Worm (Caenorhabditis elegans): ENCODE measurements around the gene ZK1290.5.

The ZK1290.5 gene

ce11 chrII:7560844-7561243, 31.4 kb downstream of the ZK1290.5 start:
- TF ChIP-seq med-1 (GFP tag; optimal IDR thresholded peaks at IDR 0.05; ENCODE audit: insufficient read depth) = no peak

- TF ChIP-seq ztf-29 (GFP tag; IDR thresholded peaks at IDR 0.05) = no peak
- TF ChIP-seq tab-1 (GFP tag; IDR thresholded peaks at IDR 0.05) = no peak
- TF ChIP-seq cog-1 (tag; optimal IDR thresholded peaks at IDR 0.05) = no peak
- no peak for TF ChIP-seq T22C8.4 (GFP tag; IDR thresholded peaks at IDR 0.05)
- no peak for TF ChIP-seq ref-1 (GFP tag; conservative IDR thresholded peaks at IDR 0.05)
- TF ChIP-seq ztf-23 (GFP tag; IDR thresholded peaks at IDR 0.05) = no peak
- no peak for TF ChIP-seq klf-2 (GFP tag; conservative IDR thresholded peaks at IDR 0.05)
- TF ChIP-seq flt-1 (GFP tag; IDR thresholded peaks at IDR 0.05) = no peak
- TF ChIP-seq med-1 (GFP tag; optimal IDR thresholded peaks at IDR 0.05; ENCODE audit: insufficient read depth) = no peak
Measured at ce11 chrII:7561494-7561893, 32.1 kb downstream of the ZK1290.5 start, which contains the start of the genes ZK1290.11 and ZK1290.1. ZK1290.11 (minus strand) TSS chrII:7561594. ZK1290.1 (plus strand) TSS chrII:7561764.

- TF ChIP-seq ztf-23 (GFP tag; IDR thresholded peaks at IDR 0.05) = no peak
- TF ChIP-seq ztf-29 (GFP tag; IDR thresholded peaks at IDR 0.05) = no peak
- TF ChIP-seq tab-1 (GFP tag; IDR thresholded peaks at IDR 0.05) = no peak
- TF ChIP-seq ref-1 (GFP tag; conservative IDR thresholded peaks at IDR 0.05) = no peak
- TF ChIP-seq cog-1 (tag; optimal IDR thresholded peaks at IDR 0.05) = no peak
- no peak for TF ChIP-seq T22C8.4 (GFP tag; IDR thresholded peaks at IDR 0.05)
- TF ChIP-seq klf-2 (GFP tag; conservative IDR thresholded peaks at IDR 0.05) = no peak
- TF ChIP-seq flt-1 (GFP tag; IDR thresholded peaks at IDR 0.05) = no peak
- no peak for TF ChIP-seq med-1 (GFP tag; optimal IDR thresholded peaks at IDR 0.05; ENCODE audit: insufficient read depth)
Measured at ce11 chrII:7562616-7563015, 33.2 kb downstream of the ZK1290.5 start.

- no peak for TF ChIP-seq flt-1 (GFP tag; IDR thresholded peaks at IDR 0.05)
- TF ChIP-seq med-1 (GFP tag; optimal IDR thresholded peaks at IDR 0.05; ENCODE audit: insufficient read depth) = no peak
- no peak for TF ChIP-seq tab-1 (GFP tag; IDR thresholded peaks at IDR 0.05)
- TF ChIP-seq ztf-29 (GFP tag; IDR thresholded peaks at IDR 0.05) = no peak
- TF ChIP-seq klf-2 (GFP tag; conservative IDR thresholded peaks at IDR 0.05) = no peak
- no peak for TF ChIP-seq ref-1 (GFP tag; conservative IDR thresholded peaks at IDR 0.05)
- no peak for TF ChIP-seq ztf-23 (GFP tag; IDR thresholded peaks at IDR 0.05)
- TF ChIP-seq T22C8.4 (GFP tag; IDR thresholded peaks at IDR 0.05) = no peak
- no peak for TF ChIP-seq cog-1 (tag; optimal IDR thresholded peaks at IDR 0.05)
Measured at ce11 chrII:7570305-7570704, 40.9 kb downstream of the ZK1290.5 start, which contains the start of gene F35D2.3. F35D2.3 (plus strand) TSS chrII:7570605.

ce11 chrII:7570820-7571219, 41.4 kb downstream of the ZK1290.5 start:
- TF ChIP-seq ztf-23 (GFP tag; IDR thresholded peaks at IDR 0.05) (no peak), T22C8.4 (GFP tag; IDR thresholded peaks at IDR 0.05) (no peak), tab-1 (GFP tag; IDR thresholded peaks at IDR 0.05) (no peak), ztf-29 (GFP tag; IDR thresholded peaks at IDR 0.05) (no peak), med-1 (GFP tag; optimal IDR thresholded peaks at IDR 0.05; ENCODE audit: insufficient read depth) (no peak)

ce11 chrII:7574143-7574542, 44.7 kb downstream of the ZK1290.5 start, which contains the start of gene F35D2.2:
F35D2.2 (plus strand) TSS chrII:7574443.
- TF ChIP-seq med-1 (GFP tag; optimal IDR thresholded peaks at IDR 0.05; ENCODE audit: insufficient read depth) = no peak
- no peak for TF ChIP-seq T22C8.4 (GFP tag; IDR thresholded peaks at IDR 0.05)
- TF ChIP-seq tab-1 (GFP tag; IDR thresholded peaks at IDR 0.05) = no peak
- TF ChIP-seq ref-1 (GFP tag; conservative IDR thresholded peaks at IDR 0.05) = no peak
- no peak for TF ChIP-seq cog-1 (tag; optimal IDR thresholded peaks at IDR 0.05)
- no peak for TF ChIP-seq flt-1 (GFP tag; IDR thresholded peaks at IDR 0.05)
- no peak for TF ChIP-seq ztf-29 (GFP tag; IDR thresholded peaks at IDR 0.05)
- TF ChIP-seq ztf-23 (GFP tag; IDR thresholded peaks at IDR 0.05) = no peak

ce11 chrII:7575614-7576013, 46.2 kb downstream of the ZK1290.5 start, which contains the start of gene F35D2.1:
F35D2.1 (plus strand) TSS chrII:7575914.
- TF ChIP-seq klf-2 (GFP tag; conservative IDR thresholded peaks at IDR 0.05) (no peak), flt-1 (GFP tag; IDR thresholded peaks at IDR 0.05) (no peak), ref-1 (GFP tag; conservative IDR thresholded peaks at IDR 0.05) (no peak)

ce11 chrII:7577412-7577811, 48.0 kb downstream of the ZK1290.5 start, which contains the start of gene F35D2.6:
F35D2.6 (plus strand) TSS chrII:7577712.
- TF ChIP-seq ref-1 (GFP tag; conservative IDR thresholded peaks at IDR 0.05) (no peak), T22C8.4 (GFP tag; IDR thresholded peaks at IDR 0.05) (no peak), flt-1 (GFP tag; IDR thresholded peaks at IDR 0.05) (no peak), ztf-23 (GFP tag; IDR thresholded peaks at IDR 0.05) (no peak), med-1 (GFP tag; optimal IDR thresholded peaks at IDR 0.05; ENCODE audit: insufficient read depth) (no peak), klf-2 (GFP tag; conservative IDR thresholded peaks at IDR 0.05) (no peak), tab-1 (GFP tag; IDR thresholded peaks at IDR 0.05) (no peak), ztf-29 (GFP tag; IDR thresholded peaks at IDR 0.05) (no peak), cog-1 (tag; optimal IDR thresholded peaks at IDR 0.05) (no peak)

All from whole organism, midembryonic.